Worm (Caenorhabditis elegans) whole organism, midembryonic: ENCODE measurements around the gene F20D6.10.

Experiments
- T22C8.4 ChIP-seq: fragments of 200-800 bp; sonication (Bioruptor generic); IDR thresholded peaks from 2 replicates; pipeline ENCODE4 v1.3.6; 2022; ENCODE audit warnings: missing genetic modification characterization, missing compliant biosample characterization
- cog-1 ChIP-seq: sonication (generic microtip); optimal IDR thresholded peaks from 2 replicates; lab custom pipeline; 2016; ENCODE audit warnings: missing genetic modification characterization, missing compliant biosample characterization
- flt-1 ChIP-seq: fragments of 200-800 bp; sonication (Bioruptor generic); IDR thresholded peaks from 2 replicates; pipeline ENCODE4 v1.3.6; 2022; ENCODE audit warnings: missing genetic modification characterization, missing compliant biosample characterization
- klf-2 ChIP-seq: fragments of 200-800 bp; sonication (Bioruptor generic); conservative IDR thresholded peaks from 2 replicates; pipeline ENCODE4 v1.3.6; 2022; ENCODE audit warnings: missing genetic modification reagents, missing genetic modification characterization, missing compliant biosample characterization
- ref-1 ChIP-seq: fragments of 200-800 bp; sonication (Bioruptor generic); conservative IDR thresholded peaks from 2 replicates; pipeline ENCODE4 v1.3.6; 2022; ENCODE audit warnings: missing genetic modification reagents, missing genetic modification characterization, missing compliant biosample characterization
- tab-1 ChIP-seq: fragments of 200-800 bp; sonication (Bioruptor generic); IDR thresholded peaks from 2 replicates; pipeline ENCODE4 v1.3.6; 2022; ENCODE audit warnings: missing genetic modification characterization, missing compliant biosample characterization
- ztf-23 ChIP-seq: fragments of 200-800 bp; sonication (Bioruptor generic); IDR thresholded peaks from 2 replicates; pipeline ENCODE4 v1.3.6; 2022; ENCODE audit warnings: missing genetic modification reagents, missing genetic modification characterization, missing compliant biosample characterization
- ztf-29 ChIP-seq: fragments of 200-800 bp; sonication (Bioruptor generic); IDR thresholded peaks from 2 replicates; pipeline ENCODE4 v1.3.6; 2022; ENCODE audit warnings: missing genetic modification reagents, missing genetic modification characterization, missing compliant biosample characterization

DNA sequence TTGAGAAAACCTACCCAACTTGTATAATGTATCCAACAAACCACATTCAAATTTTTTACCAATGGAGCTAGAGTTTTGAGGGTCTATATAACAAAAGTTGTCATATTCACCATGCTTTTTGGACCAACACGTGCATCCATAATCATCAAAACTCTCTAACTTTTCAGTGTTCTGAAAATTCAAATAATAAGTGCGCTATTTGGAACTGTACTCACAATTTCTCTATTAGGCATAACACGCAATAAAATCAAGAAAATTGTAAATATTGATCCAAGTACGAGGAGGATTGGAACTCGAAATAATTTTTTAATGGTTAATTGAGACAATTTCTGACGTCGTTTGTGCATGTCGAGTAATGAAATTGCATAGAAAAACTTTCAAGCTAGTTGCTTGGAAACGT lies 44.2 kb upstream of the F20D6.10 start, which contains the start of gene C16D9.3:
- no peak for TF ChIP-seq flt-1 (GFP tag; lab: Robert Waterston, UW)
- TF ChIP-seq tab-1 (GFP tag; lab: Robert Waterston, UW), result no peak
- TF ChIP-seq T22C8.4 (GFP tag; lab: Robert Waterston, UW), result no peak
- TF ChIP-seq ref-1, result no peak
- TF ChIP-seq klf-2 (GFP tag; lab: Robert Waterston, UW), result no peak
- no peak for TF ChIP-seq cog-1 (tag; lab: Kevin White, UChicago)
- TF ChIP-seq ztf-29 (GFP tag; lab: Robert Waterston, UW), result no peak
- no peak for TF ChIP-seq ztf-23 (GFP tag; lab: Robert Waterston, UW)
